Fruit fly (Drosophila melanogaster) Kc167 (cell line): Measurements from ENCODE around the gene ttk.

Experiments used
- Myc ChIP-seq: fragments of >200 bp; optimal IDR thresholded peaks from 2 replicates; lab custom pipeline; 2017; ENCODE audit warnings: missing external identifiers
- Sin3A ChIP-seq: fragments of >200 bp; optimal IDR thresholded peaks from 2 replicates; lab custom pipeline; 2018; ENCODE audit warnings: missing external identifiers
- h ChIP-seq: fragments of >200 bp; optimal IDR thresholded peaks from 3 replicates; lab custom pipeline; 2018; ENCODE audit warnings: missing external identifiers
- insv ChIP-seq: fragments of >200 bp; optimal IDR thresholded peaks from 3 replicates; lab custom pipeline; 2018; ENCODE audit warnings: missing external identifiers
- psq ChIP-seq: fragments of >200 bp; optimal IDR thresholded peaks from 2 replicates; lab custom pipeline; 2017; ENCODE audit warnings: missing external identifiers
- ttk ChIP-seq: sonication (Bioruptor generic); optimal IDR thresholded peaks from 2 replicates; lab custom pipeline; 2017; ENCODE audit warnings: missing external identifiers

DNA sequence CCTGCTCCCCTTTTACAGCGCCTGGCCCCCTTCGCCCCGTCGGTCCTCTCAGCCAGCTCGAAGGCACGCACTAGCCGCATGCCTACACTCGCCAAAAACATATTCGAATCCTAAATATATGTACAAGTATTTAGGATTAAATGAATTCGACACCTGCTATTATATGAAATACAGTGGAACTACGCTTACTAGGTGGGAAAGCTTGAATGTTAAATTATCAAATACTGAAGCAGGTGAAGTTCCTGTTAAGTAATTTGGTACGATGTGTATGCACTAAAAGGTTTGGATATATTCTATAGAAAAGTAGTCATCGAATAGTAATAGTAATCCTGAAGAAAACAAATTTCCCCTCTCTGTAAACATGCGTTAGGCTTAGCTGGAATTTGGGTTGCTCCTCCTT is 23.9 kb upstream of the ttk start:
- TF ChIP-seq insv (no peak), h (lab: Kevin White, UChicago) (no peak), Sin3A (lab: Kevin White, UChicago) (no peak), ttk (lab: Kevin White, UChicago) (no peak), psq (no peak), Myc (lab: Kevin White, UChicago) (no peak)
